Worm (Caenorhabditis elegans) whole organism, L1 larva: ENCODE results near the gene egl-27.

Experiments
- ama-1 ChIP-seq: fragments of 150-350 bp; optimal IDR thresholded peaks from 2 replicates; lab custom pipeline; 2014
- efl-1 ChIP-seq, 4 experiments: fragments of 150-350 bp; optimal IDR thresholded peaks in 3 of 4; peaks in 1 of 4; 1 replicate in 1 of 4; 2 replicates in 3 of 4; lab custom pipeline; 2014; ENCODE audit warnings: missing biosample characterization in 2 of 4, missing genetic modification characterization in 2 of 4, missing genetic modification reagents in 2 of 4
- grh-1 ChIP-seq: fragments of 200-800 bp; sonication (Bioruptor generic); IDR thresholded peaks from 2 replicates; pipeline ENCODE4 v1.3.6; 2022; ENCODE audit warnings: missing genetic modification reagents, missing genetic modification characterization, missing compliant biosample characterization
- lin-13 ChIP-seq: fragments of 150-350 bp; optimal IDR thresholded peaks from 2 replicates; lab custom pipeline; 2014; ENCODE audit warnings: missing biosample characterization, missing genetic modification reagents, missing genetic modification characterization
- nhr-77 ChIP-seq: fragments of 150-350 bp; optimal IDR thresholded peaks from 2 replicates; lab custom pipeline; 2014; ENCODE audit warnings: missing biosample characterization, missing genetic modification characterization
- skn-1 ChIP-seq: fragments of 150-350 bp; optimal IDR thresholded peaks from 2 replicates; lab custom pipeline; 2014; ENCODE audit warnings: missing biosample characterization, missing genetic modification characterization
- tbx-2 ChIP-seq: sonication (generic microtip); optimal IDR thresholded peaks from 2 replicates; lab custom pipeline; 2016; ENCODE audit warnings: missing genetic modification characterization, missing compliant biosample characterization
- unc-62 ChIP-seq: fragments of 150-350 bp; optimal IDR thresholded peaks from 2 replicates; lab custom pipeline; 2014; ENCODE audit warnings: missing biosample characterization, missing genetic modification reagents, missing genetic modification characterization

- TF ChIP-seq unc-62 (GFP tag; lab: Kevin White, UChicago) (no peak), lin-13 (GFP tag; lab: Kevin White, UChicago) (peak; percentile 9), grh-1 (GFP tag; lab: Robert Waterston, UW) (no peak), skn-1 (tag; lab: Kevin White, UChicago) (no peak), nhr-77 (tag; lab: Kevin White, UChicago) (peak; percentile 1), ama-1 (lab: Kevin White, UChicago) (no peak), tbx-2 (tag; lab: Kevin White, UChicago) (peak; percentile 46), efl-1 (optimal IDR thresholded peaks at IDR 0.05; lab: Kevin White, UChicago) (peak; percentile 19 to 35), efl-1 (GFP tag; optimal IDR thresholded peaks at IDR 0.05 in 1 of 2; lab: Kevin White, UChicago) (peak in 1 of 2 experiments; percentile 83)
Observed at ce11 chrII:6838977-6839376, 4.2 kb downstream of the egl-27 start.
